Worm (Caenorhabditis elegans): ENCODE results near the gene urm-1.

- no peak for TF ChIP-seq ama-1 (optimal IDR thresholded peaks at IDR 0.05)
- peak; percentile 53 for TF ChIP-seq fkh-10 (GFP tag; optimal IDR thresholded peaks at IDR 0.05)
Observed at ce11 chrIII:10460427-10461163, 44.7 kb upstream of the urm-1 start, which contains the start of gene ecps-1.
